Worm (Caenorhabditis elegans) whole organism, young adult: ENCODE data around the gene zig-4.

ENCODE experiments used
- B0019.2 ChIP-seq: fragments of 200-800 bp; sonication (Bioruptor generic); conservative IDR thresholded peaks from 2 replicates; pipeline ENCODE4 v1.3.6; 2022; ENCODE audit warnings: missing genetic modification reagents, missing genetic modification characterization, missing compliant biosample characterization
- B0336.3 ChIP-seq: fragments of 200-800 bp; sonication (Bioruptor generic); IDR thresholded peaks from 2 replicates; pipeline ENCODE4 v1.3.6; 2022; ENCODE audit warnings: missing genetic modification characterization, missing compliant biosample characterization
- C17E4.6 ChIP-seq: fragments of 200-800 bp; sonication (Bioruptor generic); IDR thresholded peaks from 2 replicates; pipeline ENCODE4 v1.3.6; 2022; ENCODE audit warnings: missing genetic modification reagents, missing genetic modification characterization, missing compliant biosample characterization
- D2030.7 ChIP-seq: fragments of 200-800 bp; sonication (Bioruptor generic); IDR thresholded peaks from 2 replicates; pipeline ENCODE4 v1.3.6; 2022; ENCODE audit warnings: missing genetic modification reagents, missing genetic modification characterization, missing compliant biosample characterization
- F39B2.1 ChIP-seq: fragments of 200-800 bp; sonication (Bioruptor generic); IDR thresholded peaks from 2 replicates; pipeline ENCODE4 v1.3.6; 2022; ENCODE audit warnings: missing genetic modification reagents, missing genetic modification characterization, missing compliant biosample characterization
- F49E8.2 ChIP-seq: sonication (generic microtip); optimal IDR thresholded peaks from 3 replicates; lab custom pipeline; 2017; ENCODE audit warnings: missing genetic modification characterization, mild to moderate bottlenecking, missing compliant biosample characterization, antibody characterized with exemption, moderate library complexity; ENCODE audit not compliant: insufficient read depth
- F52B5.7 ChIP-seq: sonication (generic microtip); optimal IDR thresholded peaks from 2 replicates; lab custom pipeline; 2016; ENCODE audit warnings: mild to moderate bottlenecking, missing genetic modification characterization, missing compliant biosample characterization
- K12H6.12 ChIP-seq: fragments of 200-800 bp; sonication (Bioruptor generic); optimal IDR thresholded peaks from 2 replicates; lab custom pipeline; 2018; ENCODE audit warnings: mild to moderate bottlenecking, missing genetic modification characterization, missing compliant biosample characterization
- T07F8.4 ChIP-seq: sonication (generic microtip); optimal IDR thresholded peaks from 2 replicates; lab custom pipeline; 2016; ENCODE audit warnings: mild to moderate bottlenecking, missing genetic modification characterization, moderate library complexity, missing compliant biosample characterization
- Y53F4B.3 ChIP-seq: fragments of 200-800 bp; sonication (Bioruptor generic); IDR thresholded peaks from 2 replicates; pipeline ENCODE4 v1.3.6; 2022; ENCODE audit warnings: missing genetic modification reagents, missing genetic modification characterization, missing compliant biosample characterization
- Y95B8A.8 ChIP-seq: fragments of 200-800 bp; sonication (Bioruptor generic); IDR thresholded peaks from 2 replicates; pipeline ENCODE4 v1.3.6; 2022; ENCODE audit warnings: missing genetic modification reagents, missing genetic modification characterization, missing compliant biosample characterization
- akir-1 ChIP-seq: fragments of 200-800 bp; sonication (Bioruptor generic); optimal IDR thresholded peaks from 2 replicates; lab custom pipeline; 2018; ENCODE audit warnings: mild to moderate bottlenecking, missing genetic modification characterization, moderate library complexity, missing compliant biosample characterization
- ama-1 ChIP-seq, 3 experiments: fragments of 150-350 bp in 1 of 3; sonication (generic microtip) in 2 of 3; optimal IDR thresholded peaks; 2 replicates each; lab custom pipeline; 2014 to 2018; ENCODE audit warnings: missing biosample characterization in 2 of 3, missing genetic modification characterization in 2 of 3, missing genetic modification reagents in 2 of 3
- atf-7 ChIP-seq: sonication (generic microtip); optimal IDR thresholded peaks from 2 replicates; lab custom pipeline; 2017; ENCODE audit warnings: mild to moderate bottlenecking, missing genetic modification characterization, missing compliant biosample characterization
- attf-5 ChIP-seq: fragments of 200-800 bp; sonication (Bioruptor generic); optimal IDR thresholded peaks from 2 replicates; lab custom pipeline; 2018; ENCODE audit warnings: mild to moderate bottlenecking, missing genetic modification characterization, missing compliant biosample characterization
- cebp-2 ChIP-seq: fragments of 200-800 bp; sonication (Bioruptor generic); IDR thresholded peaks from 2 replicates; pipeline ENCODE4 v1.3.6; 2022; ENCODE audit warnings: missing genetic modification characterization, missing compliant biosample characterization
- ceh-40 ChIP-seq: fragments of 200-800 bp; sonication (Bioruptor generic); IDR thresholded peaks from 2 replicates; pipeline ENCODE4 v1.3.6; 2022; ENCODE audit warnings: missing genetic modification characterization, missing compliant biosample characterization
- dpff-1 ChIP-seq: sonication (generic microtip); optimal IDR thresholded peaks from 2 replicates; lab custom pipeline; 2017; ENCODE audit warnings: mild to moderate bottlenecking, missing genetic modification characterization, missing compliant biosample characterization
- dpl-1 ChIP-seq: fragments of 150-350 bp; optimal IDR thresholded peaks from 2 replicates; lab custom pipeline; 2014; ENCODE audit warnings: missing biosample characterization, missing genetic modification reagents, missing genetic modification characterization
- egl-18 ChIP-seq: fragments of 200-800 bp; sonication (Bioruptor generic); IDR thresholded peaks from 2 replicates; pipeline ENCODE4 v1.3.6; 2022; ENCODE audit warnings: missing genetic modification reagents, missing genetic modification characterization, missing compliant biosample characterization
- egrh-3 ChIP-seq: fragments of 200-800 bp; sonication (Bioruptor generic); IDR thresholded peaks from 2 replicates; pipeline ENCODE4 v1.3.6; 2022; ENCODE audit warnings: missing genetic modification reagents, missing genetic modification characterization, missing compliant biosample characterization
- ets-4 ChIP-seq: fragments of 200-800 bp; sonication (Bioruptor generic); optimal IDR thresholded peaks from 2 replicates; lab custom pipeline; 2018; ENCODE audit warnings: mild to moderate bottlenecking, missing genetic modification characterization, missing compliant biosample characterization
- fkh-3 ChIP-seq: sonication (generic microtip); optimal IDR thresholded peaks from 2 replicates; lab custom pipeline; 2016; ENCODE audit warnings: mild to moderate bottlenecking, missing genetic modification characterization, missing compliant biosample characterization
- let-607 ChIP-seq, 2 experiments: fragments of 200-800 bp in 1 of 2; sonication (Bioruptor generic) in 1 of 2; sonication (generic microtip) in 1 of 2; optimal IDR thresholded peaks; 2 replicates each; lab custom pipeline; 2016 to 2018; ENCODE audit warnings: mild to moderate bottlenecking in 2 of 2, missing compliant biosample characterization in 2 of 2, missing genetic modification characterization in 2 of 2, moderate library complexity in 2 of 2, missing genotype in 1 of 2
- lin-26 ChIP-seq: fragments of 200-800 bp; sonication (Bioruptor generic); IDR thresholded peaks from 2 replicates; pipeline ENCODE4 v1.3.6; 2022; ENCODE audit warnings: missing genetic modification reagents, missing genetic modification characterization, missing compliant biosample characterization
- lin-35 ChIP-seq, 3 experiments: fragments of 150-350 bp in 2 of 3; sonication (generic microtip) in 1 of 3; optimal IDR thresholded peaks; 2 replicates each; lab custom pipeline; 2014 to 2018; ENCODE audit warnings: missing biosample characterization in 3 of 3, missing genetic modification characterization in 3 of 3, missing genetic modification reagents in 3 of 3
- lsl-1 ChIP-seq: fragments of 200-800 bp; sonication (Bioruptor generic); optimal IDR thresholded peaks from 2 replicates; lab custom pipeline; 2018; ENCODE audit warnings: mild to moderate bottlenecking, missing genetic modification characterization, moderate library complexity, missing compliant biosample characterization
- madf-10 ChIP-seq: sonication (generic microtip); optimal IDR thresholded peaks from 2 replicates; lab custom pipeline; 2016; ENCODE audit warnings: mild to moderate bottlenecking, missing genetic modification characterization, missing compliant biosample characterization
- madf-8 ChIP-seq: fragments of 200-800 bp; sonication (Bioruptor generic); conservative IDR thresholded peaks from 2 replicates; pipeline ENCODE4 v1.3.6; 2022; ENCODE audit warnings: missing genetic modification reagents, missing genetic modification characterization, missing compliant biosample characterization
- nfyb-1 ChIP-seq: fragments of 200-800 bp; sonication (Bioruptor generic); IDR thresholded peaks from 2 replicates; pipeline ENCODE4 v1.3.6; 2022; ENCODE audit warnings: missing genetic modification reagents, missing genetic modification characterization, missing compliant biosample characterization
- nhr-179 ChIP-seq: sonication (generic microtip); optimal IDR thresholded peaks from 2 replicates; lab custom pipeline; 2016; ENCODE audit warnings: mild to moderate bottlenecking, missing genetic modification characterization, missing compliant biosample characterization
- nhr-27 ChIP-seq: fragments of 200-800 bp; sonication (Bioruptor generic); optimal IDR thresholded peaks from 2 replicates; lab custom pipeline; 2018; ENCODE audit warnings: mild to moderate bottlenecking, missing genetic modification characterization, moderate library complexity, missing compliant biosample characterization
- nhr-90 ChIP-seq: sonication (generic microtip); optimal IDR thresholded peaks from 2 replicates; lab custom pipeline; 2016; ENCODE audit warnings: missing genotype, mild to moderate bottlenecking, missing genetic modification characterization, missing compliant biosample characterization
- pbrm-1 ChIP-seq: fragments of 200-800 bp; sonication (Bioruptor generic); IDR thresholded peaks from 2 replicates; pipeline ENCODE4 v1.3.6; 2022; ENCODE audit warnings: missing genetic modification reagents, missing genetic modification characterization, missing compliant biosample characterization
- pha-4 ChIP-seq: fragments of 150-350 bp; sonication (generic microtip); optimal IDR thresholded peaks from 2 replicates; lab custom pipeline; 2014; ENCODE audit warnings: missing biosample characterization, missing genetic modification reagents, missing genetic modification characterization
- rec-8 ChIP-seq, 2 experiments: sonication (generic microtip); optimal IDR thresholded peaks; 2 replicates each; lab custom pipeline; 2016; ENCODE audit warnings: mild to moderate bottlenecking in 2 of 2, missing genetic modification characterization in 2 of 2, missing genetic modification reagents in 2 of 2, missing genotype in 2 of 2, missing biosample characterization in 1 of 2, missing compliant biosample characterization in 1 of 2, moderate library complexity in 1 of 2
- repo-1 ChIP-seq: sonication (generic microtip); optimal IDR thresholded peaks from 2 replicates; lab custom pipeline; 2017; ENCODE audit warnings: mild to moderate bottlenecking, missing genetic modification characterization, missing compliant biosample characterization
- sdz-38 ChIP-seq: sonication (generic microtip); optimal IDR thresholded peaks from 2 replicates; lab custom pipeline; 2016; ENCODE audit warnings: missing genotype, missing genetic modification characterization, missing compliant biosample characterization
- snpc-1.3 ChIP-seq: sonication (generic microtip); optimal IDR thresholded peaks from 2 replicates; lab custom pipeline; 2017; ENCODE audit warnings: missing genetic modification characterization, mild to moderate bottlenecking, missing compliant biosample characterization, antibody characterized with exemption, moderate library complexity, missing genotype, missing genetic modification reagents; ENCODE audit not compliant: insufficient read depth
- snpc-4 ChIP-seq, 5 experiments: fragments of 150-350 bp in 1 of 5; sonication (generic microtip) in 4 of 5; optimal IDR thresholded peaks; 2 replicates each; lab custom pipeline; 2014 to 2018; ENCODE audit warnings: missing genetic modification characterization in 5 of 5, missing biosample characterization in 3 of 5, antibody characterized with exemption in 2 of 5, mild to moderate bottlenecking in 2 of 5, missing compliant biosample characterization in 2 of 5, missing genotype in 2 of 5, moderate library complexity in 2 of 5, missing genetic modification reagents in 1 of 5
- somi-1 ChIP-seq: fragments of 200-800 bp; sonication (Bioruptor generic); optimal IDR thresholded peaks from 2 replicates; lab custom pipeline; 2018; ENCODE audit warnings: mild to moderate bottlenecking, missing genetic modification characterization, missing compliant biosample characterization
- sptf-2 ChIP-seq: fragments of 200-800 bp; sonication (Bioruptor generic); optimal IDR thresholded peaks from 2 replicates; lab custom pipeline; 2018; ENCODE audit warnings: mild to moderate bottlenecking, missing genetic modification characterization, missing compliant biosample characterization
- tbp1 ChIP-seq: fragments of 200-800 bp; sonication (Bioruptor generic); optimal IDR thresholded peaks from 2 replicates; lab custom pipeline; 2018; ENCODE audit warnings: mild to moderate bottlenecking, missing genetic modification characterization, missing compliant biosample characterization
- zfh-2 ChIP-seq: fragments of 200-800 bp; sonication (Bioruptor generic); conservative IDR thresholded peaks from 2 replicates; pipeline ENCODE4 v1.3.6; 2022; ENCODE audit warnings: missing genetic modification reagents, missing genetic modification characterization, missing compliant biosample characterization
- ztf-22 ChIP-seq: fragments of 200-800 bp; sonication (Bioruptor generic); optimal IDR thresholded peaks from 2 replicates; lab custom pipeline; 2018; ENCODE audit warnings: mild to moderate bottlenecking, missing genetic modification characterization, moderate library complexity, missing compliant biosample characterization
- ztf-25 ChIP-seq: fragments of 200-800 bp; sonication (Bioruptor generic); IDR thresholded peaks from 2 replicates; pipeline ENCODE4 v1.3.6; 2022; ENCODE audit warnings: missing genetic modification reagents, missing genetic modification characterization, missing compliant biosample characterization
- ztf-26 ChIP-seq: sonication (generic microtip); optimal IDR thresholded peaks from 2 replicates; lab custom pipeline; 2017; ENCODE audit warnings: missing genetic modification characterization, missing compliant biosample characterization

The zig-4 gene

ce11 chrX:7951578-7951977 is 26.3 kb downstream of the zig-4 start (continued):
- TF ChIP-seq F52B5.7 (tag; lab: Kevin White, UChicago): peak; percentile 51
- TF ChIP-seq lin-35 (GFP tag; optimal IDR thresholded peaks at IDR 0.05; lab: Kevin White, UChicago): peak in 1 of 3 experiments; percentile 29
- no peak for TF ChIP-seq D2030.7
- TF ChIP-seq repo-1 (tag; lab: Kevin White, UChicago): peak; percentile 45
- TF ChIP-seq T07F8.4 (tag; lab: Kevin White, UChicago): no peak
- TF ChIP-seq ztf-22 (GFP tag; lab: Kevin White, UChicago): peak; percentile 57
- peak; percentile 53 for TF ChIP-seq tbp1
- no peak for TF ChIP-seq sdz-38 (tag; lab: Kevin White, UChicago)
- no peak for TF ChIP-seq ztf-25 (GFP tag; lab: Robert Waterston, UW)
- TF ChIP-seq sptf-2: no peak
- peak; percentile 91 for TF ChIP-seq nfyb-1
- TF ChIP-seq attf-5 (GFP tag; lab: Kevin White, UChicago): peak; percentile 83
- TF ChIP-seq dpff-1: no peak
- no peak for TF ChIP-seq cebp-2
- TF ChIP-seq zfh-2 (GFP tag; lab: Robert Waterston, UW): peak; percentile 97
- no peak for TF ChIP-seq pha-4 (tag; lab: Kevin White, UChicago)
- TF ChIP-seq ceh-40 (GFP tag; lab: Robert Waterston, UW): no peak
- peak; percentile 42 for TF ChIP-seq akir-1 (GFP tag; lab: Kevin White, UChicago)
- TF ChIP-seq Y95B8A.8 (GFP tag; lab: Robert Waterston, UW): no peak
- TF ChIP-seq B0019.2: no peak
- TF ChIP-seq nhr-27 (tag; lab: Kevin White, UChicago): no peak
- no peak for TF ChIP-seq C17E4.6 (GFP tag; lab: Robert Waterston, UW)
- TF ChIP-seq somi-1 (GFP tag; lab: Kevin White, UChicago): peak; percentile 66
- no peak for TF ChIP-seq lsl-1 (GFP tag; lab: Kevin White, UChicago)
- peak; percentile 59 for TF ChIP-seq madf-10 (tag; lab: Kevin White, UChicago)
- TF ChIP-seq F49E8.2: no peak
- TF ChIP-seq madf-8 (GFP tag; lab: Robert Waterston, UW): no peak
- no peak for TF ChIP-seq snpc-1.3 (tag; lab: Kevin White, UChicago)
- TF ChIP-seq fkh-3 (tag; lab: Kevin White, UChicago): no peak
- TF ChIP-seq K12H6.12: peak; percentile 83
- no peak for TF ChIP-seq Y53F4B.3
- TF ChIP-seq ztf-26: peak; percentile 46
- peak; percentile 89 for TF ChIP-seq atf-7 (tag; lab: Kevin White, UChicago)
- peak; percentile 80; the same call in 1 of the 2 replicates for TF ChIP-seq B0336.3 (GFP tag; lab: Robert Waterston, UW)
- TF ChIP-seq egrh-3: 0 out of 2 replicates have a peak, but pooled peaks have one; percentile 37

- TF ChIP-seq nhr-179 (tag; lab: Kevin White, UChicago): no peak
- peak; percentile 59; the same call in 1 of the 2 replicates for TF ChIP-seq lin-26 (GFP tag; lab: Robert Waterston, UW)
- no peak for TF ChIP-seq pbrm-1 (GFP tag; lab: Robert Waterston, UW)
- no peak for TF ChIP-seq nhr-90 (tag; lab: Kevin White, UChicago)
- no peak for TF ChIP-seq snpc-4 (GFP tag; optimal IDR thresholded peaks at IDR 0.05; lab: Kevin White, UChicago)
- TF ChIP-seq snpc-4 (tag; optimal IDR thresholded peaks at IDR 0.05; lab: Kevin White, UChicago): no peak
- TF ChIP-seq egrh-3: no peak
- no peak for TF ChIP-seq rec-8 (tag; optimal IDR thresholded peaks at IDR 0.05; lab: Kevin White, UChicago)
- no peak for TF ChIP-seq K12H6.12
- TF ChIP-seq egl-18 (GFP tag; lab: Robert Waterston, UW): no peak
- TF ChIP-seq F39B2.1 (GFP tag; lab: Robert Waterston, UW): no peak
- TF ChIP-seq ets-4 (GFP tag; lab: Kevin White, UChicago): peak; percentile 1
- no peak for TF ChIP-seq dpl-1 (GFP tag; lab: Kevin White, UChicago)
- TF ChIP-seq ama-1 (optimal IDR thresholded peaks at IDR 0.05; lab: Kevin White, UChicago): peak; percentile 57
- no peak for TF ChIP-seq ama-1 (GFP tag; optimal IDR thresholded peaks at IDR 0.05; lab: Kevin White, UChicago)
- TF ChIP-seq let-607 (tag; optimal IDR thresholded peaks at IDR 0.05; lab: Kevin White, UChicago): peak; percentile 16 to 45
Measured at ce11 chrX:7952226-7953062, 27.2 kb downstream of the zig-4 start.
